Fruit fly (Drosophila melanogaster) whole organism, embryonic: Measurements from ENCODE around the gene LUBEL.

Experiments used
- ATbp ChIP-seq: fragments of 200-800 bp; sonication (Bioruptor generic); optimal IDR thresholded peaks from 2 replicates; lab custom pipeline; 2017; ENCODE audit warnings: missing biosample characterization, mild to moderate bottlenecking, missing genetic modification characterization, missing genetic modification reagents
- Antp ChIP-seq: fragments of 200-800 bp; sonication (Bioruptor generic); optimal IDR thresholded peaks from 3 replicates; lab custom pipeline; 2016; ENCODE audit warnings: missing biosample characterization, missing genetic modification characterization
- CG11085 ChIP-seq: fragments of 200-800 bp; sonication (Bioruptor generic); IDR thresholded peaks from 2 replicates; pipeline ENCODE4 v1.3.6; 2022; ENCODE audit warnings: missing biosample characterization, missing genetic modification characterization
- CG12659 ChIP-seq: fragments of 200-800 bp; sonication (Bioruptor generic); optimal IDR thresholded peaks from 3 replicates; lab custom pipeline; 2017; ENCODE audit warnings: mild to moderate bottlenecking, missing biosample characterization, missing genetic modification reagents, missing genetic modification characterization
- CG13287 ChIP-seq: fragments of 200-800 bp; sonication (Bioruptor generic); IDR thresholded peaks from 2 replicates; pipeline ENCODE4 v1.3.6; 2022; ENCODE audit warnings: missing biosample characterization, missing genetic modification characterization; ENCODE audit not compliant: partially characterized antibody
- CG13424 ChIP-seq: fragments of 200-800 bp; sonication (Bioruptor generic); optimal IDR thresholded peaks from 2 replicates; lab custom pipeline; 2019; ENCODE audit warnings: missing biosample characterization, mild to moderate bottlenecking, missing genetic modification characterization, moderate library complexity
- CG14667 ChIP-seq: fragments of 200-800 bp; sonication (Bioruptor generic); IDR thresholded peaks from 2 replicates; pipeline ENCODE4 v1.3.6; 2022; ENCODE audit warnings: missing biosample characterization, missing genetic modification characterization
- CG2678 ChIP-seq: fragments of 200-800 bp; sonication (Bioruptor generic); optimal IDR thresholded peaks from 3 replicates; lab custom pipeline; 2019; ENCODE audit warnings: missing biosample characterization, mild to moderate bottlenecking, missing genetic modification characterization, moderate library complexity
- CG3163 ChIP-seq: fragments of 200-800 bp; sonication (Bioruptor generic); optimal IDR thresholded peaks from 3 replicates; lab custom pipeline; 2016; ENCODE audit warnings: missing biosample characterization, missing genetic modification characterization
- CG32767 ChIP-seq: fragments of 200-800 bp; sonication (Bioruptor generic); IDR thresholded peaks from 2 replicates; pipeline ENCODE4 v1.3.6; 2022; ENCODE audit warnings: missing biosample characterization, missing genetic modification characterization
- CG3281 ChIP-seq: fragments of 200-800 bp; sonication (Bioruptor generic); optimal IDR thresholded peaks from 3 replicates; lab custom pipeline; 2017; ENCODE audit warnings: missing biosample characterization, mild to moderate bottlenecking, missing genetic modification characterization
- CG33557 ChIP-seq: fragments of 200-800 bp; sonication (Bioruptor generic); optimal IDR thresholded peaks from 2 replicates; lab custom pipeline; 2019; ENCODE audit warnings: missing biosample characterization, mild to moderate bottlenecking, missing genetic modification characterization, moderate library complexity
- CG3995 ChIP-seq: fragments of 200-800 bp; sonication (Bioruptor generic); optimal IDR thresholded peaks from 3 replicates; lab custom pipeline; 2016; ENCODE audit warnings: missing biosample characterization, missing genetic modification characterization
- CG4360 ChIP-seq: fragments of 200-800 bp; sonication (Bioruptor generic); IDR thresholded peaks from 2 replicates; pipeline ENCODE4 v1.3.6; 2022; ENCODE audit warnings: missing biosample characterization, missing genetic modification characterization
- CG6175 ChIP-seq: fragments of 200-800 bp; sonication (Bioruptor generic); IDR thresholded peaks from 3 replicates; pipeline ENCODE4 v1.3.6; 2022; ENCODE audit warnings: missing biosample characterization, missing genetic modification characterization
- CG6683 ChIP-seq: fragments of 200-800 bp; sonication (Bioruptor generic); optimal IDR thresholded peaks from 2 replicates; lab custom pipeline; 2017; ENCODE audit warnings: missing biosample characterization, mild to moderate bottlenecking, missing genetic modification characterization, missing genetic modification reagents
- CG7357 ChIP-seq: fragments of 200-800 bp; sonication (Bioruptor generic); IDR thresholded peaks from 3 replicates; pipeline ENCODE4 v1.3.6; 2022; ENCODE audit warnings: missing biosample characterization, missing genetic modification characterization
- CG7786 ChIP-seq: fragments of 200-800 bp; sonication (Bioruptor generic); optimal IDR thresholded peaks from 2 replicates; lab custom pipeline; 2016; ENCODE audit warnings: missing biosample characterization, missing genetic modification characterization
- CG8765 ChIP-seq: fragments of 200-800 bp; sonication (Bioruptor generic); IDR thresholded peaks from 2 replicates; pipeline ENCODE4 v1.3.6; 2022; ENCODE audit warnings: missing biosample characterization, missing genetic modification characterization
- CG9215 ChIP-seq: fragments of 200-800 bp; sonication (Bioruptor generic); IDR thresholded peaks from 2 replicates; pipeline ENCODE4 v1.3.6; 2022; ENCODE audit warnings: missing biosample characterization, missing genetic modification characterization
- CG9437 ChIP-seq: fragments of 200-800 bp; sonication (Bioruptor generic); optimal IDR thresholded peaks from 2 replicates; lab custom pipeline; 2018; ENCODE audit warnings: missing biosample characterization, mild to moderate bottlenecking, missing genetic modification characterization
- Dip3 ChIP-seq: fragments of 200-800 bp; sonication (Bioruptor generic); optimal IDR thresholded peaks from 3 replicates; lab custom pipeline; 2016; ENCODE audit warnings: missing biosample characterization, missing genetic modification characterization
- Fer2 ChIP-seq: fragments of 200-800 bp; sonication (Bioruptor generic); optimal IDR thresholded peaks from 2 replicates; lab custom pipeline; 2018; ENCODE audit warnings: missing biosample characterization, mild to moderate bottlenecking, missing genetic modification characterization, moderate library complexity
- H2.0 ChIP-seq: fragments of 200-800 bp; sonication (Bioruptor generic); IDR thresholded peaks from 2 replicates; pipeline ENCODE4 v1.3.6; 2022; ENCODE audit warnings: missing biosample characterization, missing genetic modification characterization
- HLH4C ChIP-seq: fragments of 200-800 bp; sonication (Bioruptor generic); IDR thresholded peaks from 3 replicates; pipeline ENCODE4 v1.3.6; 2022; ENCODE audit warnings: missing biosample characterization, missing genetic modification characterization; ENCODE audit not compliant: partially characterized antibody
- HLH54F ChIP-seq: fragments of 200-800 bp; sonication (Bioruptor generic); optimal IDR thresholded peaks from 3 replicates; lab custom pipeline; 2016; ENCODE audit warnings: missing biosample characterization, missing genetic modification characterization
- Hand ChIP-seq: fragments of 200-800 bp; sonication (Bioruptor generic); optimal IDR thresholded peaks from 2 replicates; lab custom pipeline; 2017; ENCODE audit warnings: mild to moderate bottlenecking, missing biosample characterization, missing genetic modification reagents, missing genetic modification characterization
- Kr ChIP-seq: fragments of 200-800 bp; sonication (Bioruptor generic); optimal IDR thresholded peaks from 2 replicates; lab custom pipeline; 2017; ENCODE audit warnings: missing biosample characterization, mild to moderate bottlenecking, missing genetic modification characterization
- Mad ChIP-seq: fragments of 200-800 bp; sonication (Bioruptor generic); optimal IDR thresholded peaks from 2 replicates; lab custom pipeline; 2016; ENCODE audit warnings: missing biosample characterization, missing genetic modification characterization
- Meics ChIP-seq: fragments of 200-800 bp; sonication (Bioruptor generic); optimal IDR thresholded peaks from 2 replicates; lab custom pipeline; 2017; ENCODE audit warnings: missing biosample characterization, mild to moderate bottlenecking, missing genetic modification characterization
- Mrtf ChIP-seq: fragments of 200-800 bp; sonication (Bioruptor generic); IDR thresholded peaks from 3 replicates; pipeline ENCODE4 v1.3.6; 2022; ENCODE audit warnings: missing biosample characterization, missing genetic modification characterization
- Nf-YB ChIP-seq: fragments of 200-800 bp; sonication (Bioruptor generic); optimal IDR thresholded peaks from 3 replicates; lab custom pipeline; 2019; ENCODE audit warnings: missing biosample characterization, mild to moderate bottlenecking, missing genetic modification characterization, moderate library complexity
- Opbp ChIP-seq: fragments of 200-800 bp; sonication (Bioruptor generic); IDR thresholded peaks from 3 replicates; pipeline ENCODE4 v1.3.6; 2022; ENCODE audit warnings: missing biosample characterization, missing genetic modification characterization; ENCODE audit not compliant: partially characterized antibody
- Ptx1 ChIP-seq: fragments of 200-800 bp; sonication (Bioruptor generic); IDR thresholded peaks from 2 replicates; pipeline ENCODE4 v1.3.6; 2022; ENCODE audit warnings: missing biosample characterization, missing genetic modification characterization
- Rx ChIP-seq: fragments of 200-800 bp; sonication (Bioruptor generic); IDR thresholded peaks from 2 replicates; pipeline ENCODE4 v1.3.6; 2022; ENCODE audit warnings: missing biosample characterization, missing genetic modification characterization
- Six4 ChIP-seq: fragments of 200-800 bp; sonication (Bioruptor generic); optimal IDR thresholded peaks from 2 replicates; lab custom pipeline; 2016; ENCODE audit warnings: missing biosample characterization, missing genetic modification characterization
- Trl ChIP-seq, 3 experiments: fragments of >200 bp in 2 of 3; fragments of 200-800 bp in 1 of 3; sonication (Bioruptor generic) in 1 of 3; optimal IDR thresholded peaks; 2 replicates in 1 of 3; 3 replicates in 2 of 3; lab custom pipeline; 2016 to 2017; ENCODE audit warnings: missing biosample characterization in 1 of 3, missing genetic modification characterization in 1 of 3
- ac ChIP-seq: fragments of 200-800 bp; sonication (Bioruptor generic); optimal IDR thresholded peaks from 3 replicates; lab custom pipeline; 2017; ENCODE audit warnings: missing biosample characterization, mild to moderate bottlenecking, missing genetic modification characterization
- aop ChIP-seq: fragments of 200-800 bp; sonication (Bioruptor generic); IDR thresholded peaks from 2 replicates; pipeline ENCODE4 v1.3.6; 2022; ENCODE audit warnings: missing biosample characterization, missing genetic modification characterization
- br ChIP-seq: fragments of >200 bp; optimal IDR thresholded peaks from 2 replicates; lab custom pipeline; 2017
- dpn ChIP-seq, 2 experiments: fragments of 200-800 bp; sonication (Bioruptor generic); optimal IDR thresholded peaks; 3 replicates each; lab custom pipeline; 2016; ENCODE audit warnings: missing biosample characterization in 2 of 2, missing genetic modification characterization in 2 of 2
- lmd ChIP-seq: fragments of 200-800 bp; sonication (Bioruptor generic); IDR thresholded peaks from 2 replicates; pipeline ENCODE4 v1.3.6; 2022; ENCODE audit warnings: missing biosample characterization, missing genetic modification characterization
- pfk ChIP-seq: fragments of 200-800 bp; sonication (Bioruptor generic); optimal IDR thresholded peaks from 2 replicates; lab custom pipeline; 2018; ENCODE audit warnings: missing biosample characterization, mild to moderate bottlenecking, missing genetic modification characterization, moderate library complexity
- pzg ChIP-seq: fragments of 200-800 bp; sonication (Bioruptor generic); optimal IDR thresholded peaks from 3 replicates; lab custom pipeline; 2018; ENCODE audit warnings: missing biosample characterization, mild to moderate bottlenecking, missing genetic modification characterization, moderate library complexity
- rib ChIP-seq: fragments of 200-800 bp; sonication (Bioruptor generic); IDR thresholded peaks from 2 replicates; pipeline ENCODE4 v1.3.6; 2022; ENCODE audit warnings: missing biosample characterization, missing genetic modification characterization
- sens ChIP-seq: fragments of 200-800 bp; sonication (Bioruptor generic); peaks from one replicate; lab custom pipeline; 2016; ENCODE audit warnings: missing biosample characterization, missing genetic modification characterization
- sr ChIP-seq: fragments of 200-800 bp; sonication (Bioruptor generic); IDR thresholded peaks from 3 replicates; pipeline ENCODE4 v1.3.6; 2022; ENCODE audit warnings: missing biosample characterization, missing genetic modification characterization
- tll ChIP-seq, 2 experiments: fragments of 200-800 bp in 1 of 2; fragments of >200 bp in 1 of 2; sonication (Bioruptor generic) in 1 of 2; optimal IDR thresholded peaks; 2 replicates each; lab custom pipeline; 2017 to 2019; ENCODE audit warnings: missing biosample characterization in 2 of 2, missing genetic modification characterization in 2 of 2, mild to moderate bottlenecking in 1 of 2, moderate library complexity in 1 of 2
- tup ChIP-seq: fragments of 200-800 bp; sonication (Bioruptor generic); optimal IDR thresholded peaks from 2 replicates; lab custom pipeline; 2016; ENCODE audit warnings: missing biosample characterization, mild to moderate bottlenecking, missing genetic modification characterization, moderate library complexity
- vvl ChIP-seq: fragments of 200-800 bp; sonication (Bioruptor generic); IDR thresholded peaks from 2 replicates; pipeline ENCODE4 v1.3.6; 2022; ENCODE audit warnings: missing biosample characterization, missing genetic modification characterization
- wor ChIP-seq: fragments of 200-800 bp; sonication (Bioruptor generic); IDR thresholded peaks from 2 replicates; pipeline ENCODE4 v1.3.6; 2022; ENCODE audit warnings: missing biosample characterization, missing genetic modification characterization
- yki ChIP-seq: fragments of >200 bp; optimal IDR thresholded peaks from 3 replicates; lab custom pipeline; 2018

LUBEL gene

dm6 chr2L:6821631-6822030, 49.1 kb upstream of the LUBEL start, which contains the start of gene sens-2 (continued):
- no peak for TF ChIP-seq pzg
- TF ChIP-seq sens: peak; percentile 85
- TF ChIP-seq lmd (GFP tag; lab: Robert Waterston, UW): no peak
- no peak for TF ChIP-seq CG9215 (GFP tag; lab: Robert Waterston, UW)
- TF ChIP-seq ac (GFP tag; lab: Kevin White, UChicago): no peak
- TF ChIP-seq tup (GFP tag; lab: Kevin White, UChicago): no peak
- no peak for TF ChIP-seq Kr (GFP tag; lab: Kevin White, UChicago)
- TF ChIP-seq dpn (GFP tag; optimal IDR thresholded peaks at IDR 0.05; lab: Kevin White, UChicago): no peak
- TF ChIP-seq Trl (optimal IDR thresholded peaks at IDR 0.05; lab: Kevin White, UChicago): no peak
- no peak for TF ChIP-seq Trl (GFP tag; optimal IDR thresholded peaks at IDR 0.05; lab: Kevin White, UChicago)
- no peak for TF ChIP-seq br (lab: Kevin White, UChicago)
- no peak for TF ChIP-seq Rx (GFP tag; lab: Robert Waterston, UW)
- 0 out of 3 replicates have a peak, but pooled peaks have one; percentile 46 for TF ChIP-seq Opbp (GFP tag; lab: Robert Waterston, UW)
- TF ChIP-seq CG6175 (GFP tag; lab: Robert Waterston, UW): no peak
- TF ChIP-seq tll (GFP tag; optimal IDR thresholded peaks at IDR 0.05; lab: Kevin White, UChicago): no peak
- no peak for TF ChIP-seq CG12659 (GFP tag; lab: Kevin White, UChicago)
- no peak for TF ChIP-seq ATbp
- TF ChIP-seq CG6683 (GFP tag; lab: Kevin White, UChicago): no peak
- TF ChIP-seq pfk: peak; percentile 99
- TF ChIP-seq Antp (GFP tag; lab: Kevin White, UChicago): no peak
- no peak for TF ChIP-seq CG13424
- no peak for TF ChIP-seq H2.0 (GFP tag; lab: Robert Waterston, UW)
- TF ChIP-seq Mad (GFP tag; lab: Kevin White, UChicago): no peak
- TF ChIP-seq CG4360 (GFP tag; lab: Robert Waterston, UW): peak; percentile 65
- TF ChIP-seq CG3995 (GFP tag; lab: Kevin White, UChicago): no peak
- no peak for TF ChIP-seq Mrtf (GFP tag; lab: Robert Waterston, UW)
- TF ChIP-seq Nf-YB: peak; percentile 99
- TF ChIP-seq CG32767: peak; percentile 13; the same call in 1 of the 2 replicates
- peak; percentile 25; the same call in 1 of the 2 replicates for TF ChIP-seq CG13287
- TF ChIP-seq yki (lab: Kevin White, UChicago): no peak
- TF ChIP-seq Meics (GFP tag; lab: Kevin White, UChicago): no peak
- TF ChIP-seq HLH4C (GFP tag; lab: Robert Waterston, UW): no peak
- TF ChIP-seq CG3163 (GFP tag; lab: Kevin White, UChicago): no peak
- TF ChIP-seq rib (GFP tag; lab: Robert Waterston, UW): no peak
- no peak for TF ChIP-seq CG2678 (tag; lab: Kevin White, UChicago)
- no peak for TF ChIP-seq CG7786 (GFP tag; lab: Kevin White, UChicago)
- TF ChIP-seq Fer2 (tag; lab: Kevin White, UChicago): no peak
- peak; percentile 77; the same call in 1 of the 2 replicates for TF ChIP-seq aop (GFP tag; lab: Robert Waterston, UW)
- TF ChIP-seq Dip3 (GFP tag; lab: Kevin White, UChicago): no peak
- no peak for TF ChIP-seq Ptx1 (GFP tag; lab: Robert Waterston, UW)
- no peak for TF ChIP-seq CG7357 (GFP tag; lab: Robert Waterston, UW)
- no peak for TF ChIP-seq CG9437 (GFP tag; lab: Kevin White, UChicago)
- no peak for TF ChIP-seq CG14667
- no peak for TF ChIP-seq Hand
- TF ChIP-seq CG33557: no peak
- no peak for TF ChIP-seq CG8765
- TF ChIP-seq wor (GFP tag; lab: Robert Waterston, UW): no peak
- no peak for TF ChIP-seq CG3281
- no peak for TF ChIP-seq Six4 (GFP tag; lab: Kevin White, UChicago)
- no peak for TF ChIP-seq HLH54F (GFP tag; lab: Kevin White, UChicago)
- no peak for TF ChIP-seq sr (GFP tag; lab: Robert Waterston, UW)
- TF ChIP-seq vvl (GFP tag; lab: Robert Waterston, UW): peak; percentile 50
- TF ChIP-seq CG11085 (GFP tag; lab: Robert Waterston, UW): no peak
